Worm (Caenorhabditis elegans) whole organism, early embryonic: ENCODE measurements around the gene ugt-55.

Experiments used
- B0310.2 ChIP-seq: sonication (generic microtip); optimal IDR thresholded peaks from 2 replicates; lab custom pipeline; 2016; ENCODE audit warnings: mild to moderate bottlenecking, missing genetic modification characterization, missing compliant biosample characterization
- F13C5.2 ChIP-seq: sonication (generic microtip); optimal IDR thresholded peaks from 2 replicates; lab custom pipeline; 2017; ENCODE audit warnings: mild to moderate bottlenecking, missing genetic modification characterization, inconsistent platforms, missing compliant biosample characterization
- aly-1 ChIP-seq: sonication (generic microtip); optimal IDR thresholded peaks from 2 replicates; lab custom pipeline; 2016; ENCODE audit warnings: missing genetic modification characterization, missing compliant biosample characterization
- ama-1 ChIP-seq: fragments of 150-350 bp; optimal IDR thresholded peaks from 2 replicates; lab custom pipeline; 2014
- ceh-13 ChIP-seq: fragments of 200-800 bp; sonication (Bioruptor generic); optimal IDR thresholded peaks from 2 replicates; lab custom pipeline; 2018; ENCODE audit warnings: mild to moderate bottlenecking, missing genetic modification characterization, missing compliant biosample characterization
- ceh-36 ChIP-seq: sonication (generic microtip); optimal IDR thresholded peaks from 2 replicates; lab custom pipeline; 2016; ENCODE audit warnings: missing genetic modification characterization, inconsistent platforms, missing compliant biosample characterization
- ets-7 ChIP-seq: sonication (generic microtip); optimal IDR thresholded peaks from 2 replicates; lab custom pipeline; 2016; ENCODE audit warnings: missing genotype, missing genetic modification characterization, missing compliant biosample characterization
- flt-1 ChIP-seq: fragments of 200-800 bp; sonication (Bioruptor generic); IDR thresholded peaks from 2 replicates; pipeline ENCODE4 v1.3.6; 2022; ENCODE audit warnings: missing genetic modification characterization, missing compliant biosample characterization
- hmbx-1 ChIP-seq: sonication (generic microtip); optimal IDR thresholded peaks from 2 replicates; lab custom pipeline; 2016; ENCODE audit warnings: mild to moderate bottlenecking, missing genetic modification characterization, missing compliant biosample characterization
- hmg-4 ChIP-seq: fragments of 200-800 bp; sonication (Bioruptor generic); optimal IDR thresholded peaks from 2 replicates; lab custom pipeline; 2018; ENCODE audit warnings: mild to moderate bottlenecking, missing genetic modification characterization, missing compliant biosample characterization
- hnd-1 ChIP-seq: sonication (generic microtip); optimal IDR thresholded peaks from 2 replicates; lab custom pipeline; 2016; ENCODE audit warnings: missing genetic modification characterization, missing compliant biosample characterization
- pes-1 ChIP-seq: fragments of 200-800 bp; sonication (Bioruptor generic); IDR thresholded peaks from 2 replicates; pipeline ENCODE4 v1.3.6; 2022; ENCODE audit warnings: missing genetic modification reagents, missing genetic modification characterization, missing compliant biosample characterization
- scrt-1 ChIP-seq: fragments of 200-800 bp; sonication (Bioruptor generic); IDR thresholded peaks from 2 replicates; pipeline ENCODE4 v1.3.6; 2022; ENCODE audit warnings: missing genetic modification characterization, missing compliant biosample characterization
- sea-1 ChIP-seq: fragments of 200-800 bp; sonication (Bioruptor generic); conservative IDR thresholded peaks from 2 replicates; pipeline ENCODE4 v1.3.6; 2022; ENCODE audit warnings: missing genetic modification characterization, missing compliant biosample characterization
- tbx-11 ChIP-seq: fragments of 200-800 bp; sonication (Bioruptor generic); IDR thresholded peaks from 2 replicates; pipeline ENCODE4 v1.3.6; 2022; ENCODE audit warnings: missing genetic modification characterization, missing compliant biosample characterization
- tbx-37 ChIP-seq: fragments of 200-800 bp; sonication (Bioruptor generic); conservative IDR thresholded peaks from 2 replicates; pipeline ENCODE4 v1.3.6; 2022; ENCODE audit warnings: missing genetic modification reagents, missing genetic modification characterization, missing compliant biosample characterization
- tra-4 ChIP-seq: sonication (generic microtip); optimal IDR thresholded peaks from 2 replicates; lab custom pipeline; 2017; ENCODE audit warnings: missing genetic modification characterization, missing compliant biosample characterization

The ugt-55 gene

DNA sequence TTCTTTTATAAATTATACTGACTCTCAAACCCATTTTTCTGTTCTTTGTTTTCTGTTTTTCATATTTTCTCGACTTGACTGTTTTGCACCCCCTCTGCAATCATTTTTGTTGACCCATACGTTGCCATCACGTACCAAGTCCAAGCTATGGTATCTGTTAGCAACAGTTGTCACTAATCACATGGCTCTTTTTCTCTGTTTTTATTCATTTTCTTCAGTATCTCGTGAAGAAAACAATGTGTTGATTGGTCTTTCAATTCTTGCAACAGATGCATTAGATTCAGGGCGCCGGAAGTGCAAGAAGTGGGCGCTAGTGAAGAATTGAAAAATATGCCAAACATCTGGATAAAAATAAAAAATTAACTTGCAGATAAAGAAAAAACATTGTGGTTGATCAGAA, 21.0 kb upstream of the ugt-55 start:
- no peak for TF ChIP-seq pes-1
- TF ChIP-seq tbx-37 (GFP tag; lab: Robert Waterston, UW) = no peak
- TF ChIP-seq tra-4 (tag; lab: Kevin White, UChicago) = no peak
- no peak for TF ChIP-seq ceh-36
- TF ChIP-seq hmg-4 (GFP tag; lab: Kevin White, UChicago) = no peak
- no peak for TF ChIP-seq ets-7 (tag; lab: Kevin White, UChicago)
- TF ChIP-seq hnd-1 (tag; lab: Kevin White, UChicago) = no peak
- no peak for TF ChIP-seq hmbx-1 (tag; lab: Kevin White, UChicago)

ce11 chrV:12241126-12241525, 15.4 kb upstream of the ugt-55 start, which contains the start of gene ttr-22:
ttr-22 (plus strand) TSS chrV:12241426.
- no peak for TF ChIP-seq F13C5.2 (tag; lab: Kevin White, UChicago)
- TF ChIP-seq tbx-11 (GFP tag; lab: Robert Waterston, UW) = no peak
- TF ChIP-seq B0310.2 = no peak
- TF ChIP-seq scrt-1 = no peak
- no peak for TF ChIP-seq ama-1 (lab: Kevin White, UChicago)

ce11 chrV:12244980-12245742, 11.3 kb upstream of the ugt-55 start, which contains the start of the genes T04H1.13, slfl-5 and rad-50:
T04H1.13 (minus strand) TSS chrV:12245030.
slfl-5 (minus strand) TSS chrV:12245044.
rad-50 (plus strand) TSS chrV:12245646.
- no peak for TF ChIP-seq ceh-13
- TF ChIP-seq pes-1 = no peak
- TF ChIP-seq aly-1 (tag; lab: Kevin White, UChicago) = no peak
- no peak for TF ChIP-seq ceh-36
- no peak for TF ChIP-seq hmg-4 (GFP tag; lab: Kevin White, UChicago)
- no peak for TF ChIP-seq sea-1 (GFP tag; lab: Robert Waterston, UW)
- no peak for TF ChIP-seq hmbx-1 (tag; lab: Kevin White, UChicago)
- TF ChIP-seq ets-7 (tag; lab: Kevin White, UChicago) = no peak
- no peak for TF ChIP-seq hnd-1 (tag; lab: Kevin White, UChicago)
- no peak for TF ChIP-seq flt-1 (GFP tag; lab: Robert Waterston, UW)

DNA sequence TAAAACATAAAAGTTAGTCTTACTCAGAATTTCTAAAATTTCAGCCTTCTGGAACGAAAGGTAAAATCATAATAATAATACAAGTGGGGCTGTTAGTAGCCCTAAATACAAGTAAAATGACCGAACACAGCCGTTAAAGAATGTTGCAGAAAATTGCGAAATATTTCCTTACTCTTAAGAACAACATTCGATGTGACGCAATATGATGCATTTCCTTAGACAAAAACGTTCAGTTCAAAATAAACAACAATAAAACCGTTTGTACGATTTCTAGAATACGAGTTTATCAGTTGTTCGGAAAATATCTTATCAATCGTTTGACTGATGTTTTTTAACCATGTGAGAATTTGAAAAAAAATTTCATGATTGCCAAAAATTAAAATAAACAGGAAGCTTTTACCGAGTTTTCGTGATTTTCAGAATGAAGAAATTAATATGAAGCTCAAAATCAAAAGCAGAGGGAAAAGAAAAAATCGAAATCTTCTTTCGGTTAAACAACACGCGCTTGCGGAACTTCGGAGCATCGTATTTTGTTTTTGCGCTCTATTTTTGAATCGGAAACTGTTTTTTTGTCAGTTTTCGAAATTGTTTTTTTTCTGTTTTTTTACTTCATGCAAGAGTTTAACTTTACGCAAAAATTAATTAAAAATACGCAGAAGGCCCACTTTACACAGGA, 10.6 kb upstream of the ugt-55 start:
- no peak for TF ChIP-seq B0310.2
- no peak for TF ChIP-seq tbx-11 (GFP tag; lab: Robert Waterston, UW)
- no peak for TF ChIP-seq ceh-13
- no peak for TF ChIP-seq ama-1 (lab: Kevin White, UChicago)
- TF ChIP-seq hnd-1 (tag; lab: Kevin White, UChicago) = no peak
- TF ChIP-seq hmbx-1 (tag; lab: Kevin White, UChicago) = no peak
- no peak for TF ChIP-seq ets-7 (tag; lab: Kevin White, UChicago)

- TF ChIP-seq tbx-37 (GFP tag; lab: Robert Waterston, UW) (no peak), B0310.2 (no peak), scrt-1 (no peak), sea-1 (GFP tag; lab: Robert Waterston, UW) (no peak), hmg-4 (GFP tag; lab: Kevin White, UChicago) (no peak), ets-7 (tag; lab: Kevin White, UChicago) (no peak)
These were observed 5.5 kb upstream of the ugt-55 start, which contains the start of gene T04H1.5 for ce11 chrV:12251041-12251440. T04H1.5 (plus strand) TSS chrV:12251341.

ce11 chrV:12252272-12252671, 4.2 kb upstream of the ugt-55 start, which contains the start of gene lrx-1:
lrx-1 (plus strand) TSS chrV:12252572.
- TF ChIP-seq ceh-36 (no peak), ama-1 (lab: Kevin White, UChicago) (no peak), sea-1 (GFP tag; lab: Robert Waterston, UW) (no peak), hmg-4 (GFP tag; lab: Kevin White, UChicago) (no peak), ets-7 (tag; lab: Kevin White, UChicago) (no peak), tbx-11 (GFP tag; lab: Robert Waterston, UW) (no peak), B0310.2 (no peak), aly-1 (tag; lab: Kevin White, UChicago) (no peak), hnd-1 (tag; lab: Kevin White, UChicago) (no peak), hmbx-1 (tag; lab: Kevin White, UChicago) (no peak), tbx-37 (GFP tag; lab: Robert Waterston, UW) (no peak), F13C5.2 (tag; lab: Kevin White, UChicago) (no peak), scrt-1 (no peak), tra-4 (tag; lab: Kevin White, UChicago) (no peak), ceh-13 (no peak), flt-1 (GFP tag; lab: Robert Waterston, UW) (no peak), pes-1 (no peak)

DNA sequence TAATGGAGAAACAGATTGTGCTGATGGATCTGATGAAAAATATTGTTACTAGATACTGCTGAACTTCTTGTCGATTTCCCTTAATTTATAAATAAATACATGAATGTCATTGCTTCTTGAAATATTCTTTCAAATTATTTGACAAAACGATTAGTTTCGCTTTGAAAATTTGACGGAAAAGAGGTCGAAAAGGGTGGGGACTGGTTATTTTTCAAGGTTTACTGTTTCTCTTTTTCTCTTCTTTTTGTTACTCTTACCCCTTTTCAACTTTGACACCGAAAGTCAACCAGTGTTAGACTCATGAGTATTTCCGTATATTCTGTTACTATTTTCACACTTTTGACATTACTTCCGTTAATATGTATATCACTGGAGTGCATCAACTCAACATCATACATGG, 1.2 kb upstream of the ugt-55 start, which contains the start of gene T04H1.12:
TSS of gene T04H1.12 (plus strand) at position 301 of the 400 bp plus-strand sequence.
- TF ChIP-seq tbx-11 (GFP tag; lab: Robert Waterston, UW) (no peak), ceh-36 (no peak), hmbx-1 (tag; lab: Kevin White, UChicago) (no peak)

ce11 chrV:12258922-12259321, 2.4 kb downstream of the ugt-55 start, which contains the start of gene ugt-56:
ugt-56 (plus strand) TSS chrV:12258982.
- TF ChIP-seq tra-4 (tag; lab: Kevin White, UChicago) = no peak
- TF ChIP-seq hnd-1 (tag; lab: Kevin White, UChicago) = no peak
